Fruit fly (Drosophila melanogaster) whole organism, embryonic: ENCODE results near the gene MESR3.
A peak's percentile ranks its signal among the peaks of the same experiment; 100 is the strongest.

Source experiments
- CG12659 ChIP-seq: fragments of 200-800 bp; sonication (Bioruptor generic); optimal IDR thresholded peaks from 3 replicates; lab custom pipeline; 2017; ENCODE audit warnings: mild to moderate bottlenecking, missing biosample characterization, missing genetic modification reagents, missing genetic modification characterization
- CG17612 ChIP-seq: fragments of 200-800 bp; sonication (Bioruptor generic); IDR thresholded peaks from 2 replicates; pipeline ENCODE4 v1.3.6; 2022; ENCODE audit warnings: missing biosample characterization, missing genetic modification characterization
- CG18599 ChIP-seq: fragments of 200-800 bp; sonication (Bioruptor generic); optimal IDR thresholded peaks from 3 replicates; lab custom pipeline; 2017; ENCODE audit warnings: missing biosample characterization, missing genetic modification characterization, mild to moderate bottlenecking, moderate library complexity, missing genetic modification reagents
- CG30020 ChIP-seq: fragments of 200-800 bp; optimal IDR thresholded peaks from 2 replicates; lab custom pipeline; 2019; ENCODE audit warnings: missing biosample characterization, mild to moderate bottlenecking, missing genetic modification characterization, moderate library complexity
- CG42726 ChIP-seq: fragments of 200-800 bp; sonication (Bioruptor generic); IDR thresholded peaks from 2 replicates; pipeline ENCODE4 v1.3.6; 2022; ENCODE audit warnings: missing biosample characterization, missing genetic modification characterization; ENCODE audit not compliant: partially characterized antibody
- CG4404 ChIP-seq: fragments of 200-800 bp; sonication (Bioruptor generic); IDR thresholded peaks from 2 replicates; pipeline ENCODE4 v1.3.6; 2022; ENCODE audit warnings: missing biosample characterization, missing genetic modification characterization
- CG4707 ChIP-seq: fragments of 200-800 bp; sonication (Bioruptor generic); optimal IDR thresholded peaks from 2 replicates; lab custom pipeline; 2018; ENCODE audit warnings: missing biosample characterization, mild to moderate bottlenecking, missing genetic modification characterization, moderate library complexity
- CG5180 ChIP-seq: fragments of 200-800 bp; sonication (Bioruptor generic); optimal IDR thresholded peaks from 3 replicates; lab custom pipeline; 2017; ENCODE audit warnings: missing biosample characterization, missing genetic modification characterization, mild to moderate bottlenecking, moderate library complexity, missing genetic modification reagents
- CG6654 ChIP-seq: fragments of 200-800 bp; sonication (Bioruptor generic); optimal IDR thresholded peaks from 2 replicates; lab custom pipeline; 2017; ENCODE audit warnings: missing biosample characterization, mild to moderate bottlenecking, missing genetic modification characterization
- CG7271 ChIP-seq: fragments of 200-800 bp; sonication (Bioruptor generic); optimal IDR thresholded peaks from 2 replicates; lab custom pipeline; 2018; ENCODE audit warnings: missing biosample characterization, mild to moderate bottlenecking, missing genetic modification characterization, moderate library complexity
- CG9817 ChIP-seq: fragments of 200-800 bp; sonication (Bioruptor generic); optimal IDR thresholded peaks from 2 replicates; lab custom pipeline; 2018; ENCODE audit warnings: missing biosample characterization, mild to moderate bottlenecking, missing genetic modification characterization, moderate library complexity
- CG9932 ChIP-seq: fragments of 200-800 bp; sonication (Bioruptor generic); IDR thresholded peaks from 2 replicates; pipeline ENCODE4 v1.3.6; 2022; ENCODE audit warnings: missing biosample characterization, missing genetic modification characterization
- CrebB ChIP-seq: fragments of 200-800 bp; sonication (Bioruptor generic); optimal IDR thresholded peaks from 3 replicates; lab custom pipeline; 2018; ENCODE audit warnings: missing biosample characterization, mild to moderate bottlenecking, missing genetic modification characterization
- D ChIP-seq, 2 experiments: fragments of 200-800 bp in 1 of 2; fragments of >200 bp in 1 of 2; sonication (Bioruptor generic) in 1 of 2; optimal IDR thresholded peaks; 2 replicates in 1 of 2; 3 replicates in 1 of 2; lab custom pipeline; 2017; ENCODE audit warnings: mild to moderate bottlenecking in 1 of 2, missing biosample characterization in 1 of 2, missing genetic modification characterization in 1 of 2, missing genetic modification reagents in 1 of 2
- D19A ChIP-seq: fragments of 200-800 bp; optimal IDR thresholded peaks from 3 replicates; lab custom pipeline; 2019; ENCODE audit warnings: missing biosample characterization, mild to moderate bottlenecking, missing genetic modification characterization, moderate library complexity
- ERR ChIP-seq: fragments of 200-800 bp; sonication (Bioruptor generic); optimal IDR thresholded peaks from 2 replicates; lab custom pipeline; 2016; ENCODE audit warnings: missing biosample characterization, missing genetic modification characterization
- Elba2 ChIP-seq: fragments of 200-800 bp; sonication (Bioruptor generic); optimal IDR thresholded peaks from 3 replicates; lab custom pipeline; 2016; ENCODE audit warnings: missing biosample characterization, missing genetic modification characterization
- HLH4C ChIP-seq: fragments of 200-800 bp; sonication (Bioruptor generic); IDR thresholded peaks from 3 replicates; pipeline ENCODE4 v1.3.6; 2022; ENCODE audit warnings: missing biosample characterization, missing genetic modification characterization; ENCODE audit not compliant: partially characterized antibody
- HLH54F ChIP-seq: fragments of 200-800 bp; sonication (Bioruptor generic); optimal IDR thresholded peaks from 3 replicates; lab custom pipeline; 2016; ENCODE audit warnings: missing biosample characterization, missing genetic modification characterization
- HLHmδ ChIP-seq: fragments of 200-800 bp; sonication (Bioruptor generic); optimal IDR thresholded peaks from 2 replicates; lab custom pipeline; 2018; ENCODE audit warnings: missing biosample characterization, mild to moderate bottlenecking, missing genetic modification characterization, moderate library complexity
- Lim3 ChIP-seq: fragments of 200-800 bp; sonication (Bioruptor generic); IDR thresholded peaks from 2 replicates; pipeline ENCODE4 v1.3.6; 2022; ENCODE audit warnings: missing biosample characterization, missing genetic modification characterization
- Oli ChIP-seq: fragments of 200-800 bp; sonication (Bioruptor generic); optimal IDR thresholded peaks from 2 replicates; lab custom pipeline; 2018; ENCODE audit warnings: missing biosample characterization, mild to moderate bottlenecking, missing genetic modification characterization, moderate library complexity
- Poxn ChIP-seq: fragments of 200-800 bp; sonication (Bioruptor generic); IDR thresholded peaks from 2 replicates; pipeline ENCODE4 v1.3.6; 2022; ENCODE audit warnings: missing biosample characterization, missing genetic modification characterization
- Sox100B ChIP-seq: fragments of 200-800 bp; sonication (Bioruptor generic); optimal IDR thresholded peaks from 3 replicates; lab custom pipeline; 2018; ENCODE audit warnings: missing biosample characterization, mild to moderate bottlenecking, missing genetic modification characterization
- al ChIP-seq: fragments of 200-800 bp; sonication (Bioruptor generic); IDR thresholded peaks from 2 replicates; pipeline ENCODE4 v1.3.6; 2022; ENCODE audit warnings: missing biosample characterization, missing genetic modification characterization
- az2 ChIP-seq: fragments of 200-800 bp; sonication (Bioruptor generic); optimal IDR thresholded peaks from 3 replicates; lab custom pipeline; 2016; ENCODE audit warnings: missing biosample characterization, missing genetic modification characterization
- bowl ChIP-seq: fragments of 200-800 bp; sonication (Bioruptor generic); IDR thresholded peaks from 2 replicates; pipeline ENCODE4 v1.3.6; 2022; ENCODE audit warnings: missing biosample characterization, missing genetic modification characterization
- btn ChIP-seq: fragments of 200-800 bp; sonication (Bioruptor generic); optimal IDR thresholded peaks from 2 replicates; lab custom pipeline; 2016; ENCODE audit warnings: missing biosample characterization, missing genetic modification characterization
- cg ChIP-seq: fragments of 200-800 bp; sonication (Bioruptor generic); optimal IDR thresholded peaks from 3 replicates; lab custom pipeline; 2019; ENCODE audit warnings: missing biosample characterization, mild to moderate bottlenecking, missing genetic modification characterization, moderate library complexity
- chinmo ChIP-seq: fragments of 200-800 bp; sonication (Bioruptor generic); IDR thresholded peaks from 4 replicates; pipeline ENCODE4 v1.3.6; 2022; ENCODE audit warnings: missing biosample characterization, missing genetic modification characterization; ENCODE audit not compliant: partially characterized antibody
- chm ChIP-seq: fragments of 200-800 bp; sonication (Bioruptor generic); IDR thresholded peaks from 2 replicates; pipeline ENCODE4 v1.3.6; 2022; ENCODE audit warnings: missing biosample characterization, missing genetic modification characterization
- chn ChIP-seq: fragments of 200-800 bp; sonication (Bioruptor generic); optimal IDR thresholded peaks from 2 replicates; lab custom pipeline; 2016; ENCODE audit warnings: missing biosample characterization, missing genetic modification characterization
- crol ChIP-seq: fragments of 200-800 bp; sonication (Bioruptor generic); IDR thresholded peaks from 2 replicates; pipeline ENCODE4 v1.3.6; 2022; ENCODE audit warnings: missing biosample characterization, missing genetic modification characterization
- lab ChIP-seq: fragments of 200-800 bp; sonication (Bioruptor generic); optimal IDR thresholded peaks from 3 replicates; lab custom pipeline; 2017; ENCODE audit warnings: missing biosample characterization, missing genetic modification characterization, mild to moderate bottlenecking, moderate library complexity, missing genetic modification reagents
- lbe ChIP-seq: fragments of 200-800 bp; sonication (Bioruptor generic); optimal IDR thresholded peaks from 2 replicates; lab custom pipeline; 2016; ENCODE audit warnings: missing biosample characterization, mild to moderate bottlenecking, missing genetic modification characterization
- otp ChIP-seq: fragments of 200-800 bp; sonication (Bioruptor generic); IDR thresholded peaks from 3 replicates; pipeline ENCODE4, ENCODE4 v1.3.6; 2022; ENCODE audit warnings: missing biosample characterization, missing genetic modification characterization
- pfk ChIP-seq: fragments of 200-800 bp; sonication (Bioruptor generic); optimal IDR thresholded peaks from 2 replicates; lab custom pipeline; 2018; ENCODE audit warnings: missing biosample characterization, mild to moderate bottlenecking, missing genetic modification characterization, moderate library complexity
- row ChIP-seq: fragments of 200-800 bp; sonication (Bioruptor generic); IDR thresholded peaks from 3 replicates; pipeline ENCODE4 v1.3.6; 2022; ENCODE audit warnings: missing biosample characterization, missing genetic modification characterization
- sc ChIP-seq, 3 experiments: fragments of >200 bp in 2 of 3; fragments of 200-800 bp in 1 of 3; sonication (Bioruptor generic) in 1 of 3; optimal IDR thresholded peaks; 2 replicates in 2 of 3; 3 replicates in 1 of 3; lab custom pipeline; 2017; ENCODE audit warnings: mild to moderate bottlenecking in 1 of 3, missing biosample characterization in 1 of 3, missing genetic modification characterization in 1 of 3, missing genetic modification reagents in 1 of 3
- scrt ChIP-seq: fragments of 200-800 bp; sonication (Bioruptor generic); optimal IDR thresholded peaks from 2 replicates; lab custom pipeline; 2018; ENCODE audit warnings: missing biosample characterization, mild to moderate bottlenecking, missing genetic modification characterization, moderate library complexity
- sd ChIP-seq: fragments of 200-800 bp; sonication (Bioruptor generic); optimal IDR thresholded peaks from 3 replicates; lab custom pipeline; 2018; ENCODE audit warnings: missing biosample characterization, mild to moderate bottlenecking, missing genetic modification characterization, moderate library complexity
- sens-2 ChIP-seq: fragments of 200-800 bp; sonication (Bioruptor generic); IDR thresholded peaks from 2 replicates; pipeline ENCODE4 v1.3.6; 2022; ENCODE audit warnings: missing biosample characterization, missing genetic modification characterization
- tap ChIP-seq: fragments of 200-800 bp; optimal IDR thresholded peaks from 3 replicates; lab custom pipeline; 2019; ENCODE audit warnings: missing biosample characterization, mild to moderate bottlenecking, missing genetic modification characterization, moderate library complexity
- tio ChIP-seq: fragments of 200-800 bp; sonication (Bioruptor generic); optimal IDR thresholded peaks from 2 replicates; lab custom pipeline; 2017; ENCODE audit warnings: missing biosample characterization, missing genetic modification characterization, inconsistent platforms
- trem ChIP-seq: fragments of 200-800 bp; optimal IDR thresholded peaks from 3 replicates; lab custom pipeline; 2019; ENCODE audit warnings: missing biosample characterization, mild to moderate bottlenecking, missing genetic modification characterization, moderate library complexity
- usp ChIP-seq: fragments of >200 bp; optimal IDR thresholded peaks from 2 replicates; lab custom pipeline; 2017; ENCODE audit warnings: missing biosample characterization, missing genetic modification characterization
- vfl ChIP-seq: fragments of 200-800 bp; sonication (Bioruptor generic); optimal IDR thresholded peaks from 2 replicates; lab custom pipeline; 2016; ENCODE audit warnings: missing biosample characterization, missing genetic modification characterization

The MESR3 gene

DNA sequence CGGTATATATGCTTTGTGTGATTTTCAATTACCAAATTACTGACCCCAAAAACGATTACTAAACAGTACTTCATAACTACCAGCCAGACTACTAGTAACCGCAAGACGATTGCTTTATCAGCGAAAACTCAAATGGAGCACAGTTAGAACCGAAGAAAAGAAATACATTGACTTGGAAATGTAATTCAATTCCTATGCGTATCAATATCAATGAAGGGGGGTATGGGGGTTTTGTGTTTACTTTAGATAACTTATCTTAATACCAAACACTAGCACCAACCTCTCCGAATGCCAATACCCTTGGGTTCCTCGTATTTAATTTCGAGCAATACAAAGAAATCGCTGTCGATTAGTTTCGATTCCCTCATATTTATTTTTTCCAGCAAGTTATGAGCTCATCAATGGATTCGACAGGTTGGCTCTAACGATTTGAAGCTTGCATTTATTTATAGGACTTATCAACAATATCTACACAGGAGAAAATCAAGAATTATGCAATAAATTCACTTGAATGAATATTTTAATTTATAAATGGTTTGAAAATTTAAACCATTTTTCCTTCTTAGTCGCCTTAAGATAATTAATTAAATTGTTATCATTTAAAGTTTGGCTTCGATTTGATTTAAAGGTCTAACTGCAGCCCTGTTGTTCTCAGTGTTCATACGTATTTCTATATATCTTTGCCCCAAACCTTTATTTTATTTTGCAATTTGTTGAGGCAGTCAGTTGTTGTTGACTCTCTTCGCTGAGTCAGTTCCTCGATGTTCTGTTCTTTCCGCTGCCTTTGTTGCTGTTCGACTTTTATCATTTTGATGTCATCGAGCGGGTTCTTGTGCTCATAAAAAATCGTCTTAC is 4.5 kb downstream of the MESR3 start (continued):
- TF ChIP-seq lbe (GFP tag; lab: Kevin White, UChicago) (peak; percentile 80), ERR (GFP tag; lab: Kevin White, UChicago) (no peak), lab (GFP tag; lab: Kevin White, UChicago) (peak; percentile 88), HLH4C (GFP tag; lab: Robert Waterston, UW) (no peak), usp (no peak), cg (GFP tag; lab: Kevin White, UChicago) (no peak), vfl (GFP tag; lab: Kevin White, UChicago) (peak; percentile 41), D19A (peak; percentile 76), chm (GFP tag; lab: Robert Waterston, UW) (peak; percentile 28; the same call in 1 of the 2 replicates), trem (tag; lab: Kevin White, UChicago) (peak; percentile 56), crol (GFP tag; lab: Robert Waterston, UW) (peak; percentile 85), Lim3 (GFP tag; lab: Robert Waterston, UW) (peak; percentile 48; the same call in 1 of the 2 replicates), CG6654 (GFP tag; lab: Kevin White, UChicago) (no peak), CG9817 (peak; percentile 77), CG17612 (GFP tag; lab: Robert Waterston, UW) (peak; percentile 45; the same call in 1 of the 2 replicates), CrebB (tag; lab: Kevin White, UChicago) (peak; percentile 59), CG9932 (peak; percentile 84), scrt (GFP tag; lab: Kevin White, UChicago) (peak; percentile 68), sd (tag; lab: Kevin White, UChicago) (peak; percentile 92), sens-2 (GFP tag; lab: Robert Waterston, UW) (no peak), otp (0 out of 3 replicates have a peak, but pooled peaks have one; percentile 26), bowl (GFP tag; lab: Robert Waterston, UW) (no peak), HLHmδ (GFP tag; lab: Kevin White, UChicago) (no peak), CG18599 (GFP tag; lab: Kevin White, UChicago) (peak; percentile 89), al (GFP tag; lab: Robert Waterston, UW) (peak; percentile 57), Elba2 (GFP tag; lab: Kevin White, UChicago) (no peak), CG4404 (peak; percentile 37; the same call in 1 of the 2 replicates), CG7271 (tag; lab: Kevin White, UChicago) (no peak), CG42726 (GFP tag; lab: Robert Waterston, UW) (no peak), row (GFP tag; lab: Robert Waterston, UW) (peak; percentile 91), CG5180 (GFP tag; lab: Kevin White, UChicago) (peak; percentile 38), Oli (peak; percentile 78), sc (optimal IDR thresholded peaks at IDR 0.05; lab: Kevin White, UChicago) (no peak), sc (GFP tag; optimal IDR thresholded peaks at IDR 0.05; lab: Kevin White, UChicago) (peak; percentile 50), CG12659 (GFP tag; lab: Kevin White, UChicago) (peak; percentile 75), tap (peak; percentile 85), az2 (GFP tag; lab: Kevin White, UChicago) (peak; percentile 65), D (optimal IDR thresholded peaks at IDR 0.05; lab: Kevin White, UChicago) (no peak), D (GFP tag; optimal IDR thresholded peaks at IDR 0.05; lab: Kevin White, UChicago) (peak; percentile 70), tio (GFP tag; lab: Kevin White, UChicago) (peak; percentile 66), CG4707 (GFP tag; lab: Kevin White, UChicago) (no peak), HLH54F (GFP tag; lab: Kevin White, UChicago) (peak; percentile 48), Poxn (GFP tag; lab: Robert Waterston, UW) (no peak), btn (GFP tag; lab: Kevin White, UChicago) (peak; percentile 18), chinmo (0 out of 4 replicates have a peak, but pooled peaks have one; percentile 52), chn (GFP tag; lab: Kevin White, UChicago) (peak; percentile 49), pfk (GFP tag; lab: Kevin White, UChicago) (no peak), CG30020 (tag; lab: Kevin White, UChicago) (peak; percentile 30), Sox100B (peak; percentile 78)
